Fruit fly (Drosophila melanogaster): Measurements from ENCODE around the gene CG14322.

dm6 chr3R:17617121-17617975, 30.1 kb upstream of the CG14322 start:
- TF ChIP-seq Scr (GFP tag; IDR thresholded peaks at IDR 0.05; ENCODE audit: partially characterized antibody) (no peak), CG14050 (GFP tag; IDR thresholded peaks at IDR 0.05) (no peak), CoRest (tag; optimal IDR thresholded peaks at IDR 0.05) (no peak), lola (GFP tag; optimal IDR thresholded peaks at IDR 0.05) (no peak)
